Fruit fly (Drosophila melanogaster) whole organism, embryonic: ENCODE results near the gene Scr.
A peak's percentile ranks its signal among the peaks of the same experiment; 100 is the strongest.

Experiments
- ATbp ChIP-seq: fragments of 200-800 bp; sonication (Bioruptor generic); optimal IDR thresholded peaks from 2 replicates; lab custom pipeline; 2017; ENCODE audit warnings: missing biosample characterization, mild to moderate bottlenecking, missing genetic modification characterization, missing genetic modification reagents
- CG10462 ChIP-seq: fragments of 200-800 bp; sonication (Bioruptor generic); optimal IDR thresholded peaks from 2 replicates; lab custom pipeline; 2016; ENCODE audit warnings: missing biosample characterization, missing genetic modification characterization
- CG10959 ChIP-seq: fragments of 200-800 bp; sonication (Bioruptor generic); IDR thresholded peaks from 2 replicates; pipeline ENCODE4 v1.3.6; 2022; ENCODE audit warnings: missing biosample characterization, missing genetic modification characterization
- CG12236 ChIP-seq: fragments of 200-800 bp; sonication (Bioruptor generic); optimal IDR thresholded peaks from 2 replicates; lab custom pipeline; 2016; ENCODE audit warnings: missing biosample characterization, missing genetic modification characterization
- CG14667 ChIP-seq: fragments of 200-800 bp; sonication (Bioruptor generic); IDR thresholded peaks from 2 replicates; pipeline ENCODE4 v1.3.6; 2022; ENCODE audit warnings: missing biosample characterization, missing genetic modification characterization
- CG15601 ChIP-seq: fragments of 200-800 bp; sonication (Bioruptor generic); optimal IDR thresholded peaks from 3 replicates; lab custom pipeline; 2019; ENCODE audit warnings: missing biosample characterization, mild to moderate bottlenecking, missing genetic modification characterization, moderate library complexity
- CG16779 ChIP-seq: fragments of 200-800 bp; sonication (Bioruptor generic); IDR thresholded peaks from 2 replicates; pipeline ENCODE4 v1.3.6; 2022; ENCODE audit warnings: missing biosample characterization, missing genetic modification characterization
- CG16813 ChIP-seq: fragments of 200-800 bp; sonication (Bioruptor generic); IDR thresholded peaks from 3 replicates; pipeline ENCODE4 v1.3.6; 2022; ENCODE audit warnings: missing biosample characterization, missing genetic modification characterization; ENCODE audit not compliant: partially characterized antibody
- CG16863 ChIP-seq: fragments of 200-800 bp; sonication (Bioruptor generic); optimal IDR thresholded peaks from 3 replicates; lab custom pipeline; 2016; ENCODE audit warnings: missing biosample characterization, missing genetic modification characterization
- CG17328 ChIP-seq: fragments of 200-800 bp; sonication (Bioruptor generic); IDR thresholded peaks from 2 replicates; pipeline ENCODE4 v1.3.6; 2022; ENCODE audit warnings: missing biosample characterization, missing genetic modification characterization
- CG18011 ChIP-seq: fragments of 200-800 bp; sonication (Bioruptor generic); optimal IDR thresholded peaks from 2 replicates; lab custom pipeline; 2017; ENCODE audit warnings: missing biosample characterization, missing genetic modification characterization, mild to moderate bottlenecking, moderate library complexity, missing genotype
- CG18262 ChIP-seq: fragments of 200-800 bp; optimal IDR thresholded peaks from 3 replicates; lab custom pipeline; 2019; ENCODE audit warnings: missing biosample characterization, mild to moderate bottlenecking, missing genetic modification characterization, moderate library complexity
- CG18619 ChIP-seq: fragments of 200-800 bp; sonication (Bioruptor generic); optimal IDR thresholded peaks from 3 replicates; lab custom pipeline; 2017; ENCODE audit warnings: missing biosample characterization, mild to moderate bottlenecking, missing genetic modification characterization
- CG34224 ChIP-seq: fragments of 200-800 bp; sonication (Bioruptor generic); IDR thresholded peaks from 3 replicates; pipeline ENCODE4 v1.3.6; 2022; ENCODE audit warnings: missing biosample characterization, missing genetic modification characterization; ENCODE audit not compliant: partially characterized antibody
- CG42726 ChIP-seq: fragments of 200-800 bp; sonication (Bioruptor generic); IDR thresholded peaks from 2 replicates; pipeline ENCODE4 v1.3.6; 2022; ENCODE audit warnings: missing biosample characterization, missing genetic modification characterization; ENCODE audit not compliant: partially characterized antibody
- CG6813 ChIP-seq: fragments of 200-800 bp; sonication (Bioruptor generic); optimal IDR thresholded peaks from 2 replicates; lab custom pipeline; 2017; ENCODE audit warnings: missing biosample characterization, missing genetic modification characterization, mild to moderate bottlenecking, moderate library complexity, missing genetic modification reagents
- CG8388 ChIP-seq: fragments of 200-800 bp; sonication (Bioruptor generic); optimal IDR thresholded peaks from 2 replicates; lab custom pipeline; 2019; ENCODE audit warnings: missing biosample characterization, mild to moderate bottlenecking, missing genetic modification characterization, moderate library complexity
- CG8765 ChIP-seq: fragments of 200-800 bp; sonication (Bioruptor generic); IDR thresholded peaks from 2 replicates; pipeline ENCODE4 v1.3.6; 2022; ENCODE audit warnings: missing biosample characterization, missing genetic modification characterization
- CG9215 ChIP-seq: fragments of 200-800 bp; sonication (Bioruptor generic); IDR thresholded peaks from 2 replicates; pipeline ENCODE4 v1.3.6; 2022; ENCODE audit warnings: missing biosample characterization, missing genetic modification characterization
- CHES-1-like ChIP-seq: fragments of 200-800 bp; sonication (Bioruptor generic); optimal IDR thresholded peaks from 2 replicates; lab custom pipeline; 2016; ENCODE audit warnings: missing biosample characterization, missing genetic modification characterization
- Fer3 ChIP-seq: fragments of 200-800 bp; sonication (Bioruptor generic); optimal IDR thresholded peaks from 2 replicates; lab custom pipeline; 2018; ENCODE audit warnings: missing biosample characterization, mild to moderate bottlenecking, missing genetic modification characterization, moderate library complexity
- H2.0 ChIP-seq: fragments of 200-800 bp; sonication (Bioruptor generic); IDR thresholded peaks from 2 replicates; pipeline ENCODE4 v1.3.6; 2022; ENCODE audit warnings: missing biosample characterization, missing genetic modification characterization
- Hand ChIP-seq: fragments of 200-800 bp; sonication (Bioruptor generic); optimal IDR thresholded peaks from 2 replicates; lab custom pipeline; 2017; ENCODE audit warnings: mild to moderate bottlenecking, missing biosample characterization, missing genetic modification reagents, missing genetic modification characterization
- Lhr ChIP-seq: fragments of 200-800 bp; sonication (Bioruptor generic); optimal IDR thresholded peaks from 3 replicates; lab custom pipeline; 2017; ENCODE audit warnings: mild to moderate bottlenecking, missing biosample characterization, missing genetic modification reagents, missing genetic modification characterization
- Mad ChIP-seq: fragments of 200-800 bp; sonication (Bioruptor generic); optimal IDR thresholded peaks from 2 replicates; lab custom pipeline; 2016; ENCODE audit warnings: missing biosample characterization, missing genetic modification characterization
- Oli ChIP-seq: fragments of 200-800 bp; sonication (Bioruptor generic); optimal IDR thresholded peaks from 2 replicates; lab custom pipeline; 2018; ENCODE audit warnings: missing biosample characterization, mild to moderate bottlenecking, missing genetic modification characterization, moderate library complexity
- Sin3A ChIP-seq: fragments of >200 bp; optimal IDR thresholded peaks from 2 replicates; lab custom pipeline; 2018
- Xbp1 ChIP-seq: fragments of 200-800 bp; sonication (Bioruptor generic); optimal IDR thresholded peaks from 3 replicates; lab custom pipeline; 2016; ENCODE audit warnings: missing biosample characterization, mild to moderate bottlenecking, missing genetic modification characterization
- ab ChIP-seq: fragments of 200-800 bp; sonication (Bioruptor generic); optimal IDR thresholded peaks from 2 replicates; lab custom pipeline; 2016; ENCODE audit warnings: missing biosample characterization, missing genetic modification characterization
- caup ChIP-seq: fragments of 200-800 bp; sonication (Bioruptor generic); optimal IDR thresholded peaks from 3 replicates; lab custom pipeline; 2017; ENCODE audit warnings: missing biosample characterization, mild to moderate bottlenecking, missing genetic modification characterization, moderate library complexity; ENCODE audit not compliant: severe bottlenecking
- dmrt99B ChIP-seq: fragments of 200-800 bp; sonication (Bioruptor generic); optimal IDR thresholded peaks from 2 replicates; lab custom pipeline; 2018; ENCODE audit warnings: missing biosample characterization, mild to moderate bottlenecking, missing genetic modification characterization, moderate library complexity
- gcm ChIP-seq: fragments of 200-800 bp; sonication (Bioruptor generic); optimal IDR thresholded peaks from 2 replicates; lab custom pipeline; 2019; ENCODE audit warnings: missing biosample characterization, mild to moderate bottlenecking, missing genetic modification characterization, moderate library complexity
- gsb ChIP-seq: fragments of 200-800 bp; sonication (Bioruptor generic); IDR thresholded peaks from 2 replicates; pipeline ENCODE4 v1.3.6; 2022; ENCODE audit warnings: missing biosample characterization, missing genetic modification characterization
- kah ChIP-seq: fragments of 200-800 bp; sonication (Bioruptor generic); optimal IDR thresholded peaks from 2 replicates; lab custom pipeline; 2018; ENCODE audit warnings: missing biosample characterization, mild to moderate bottlenecking, missing genetic modification characterization
- kni ChIP-seq: fragments of 200-800 bp; sonication (Bioruptor generic); optimal IDR thresholded peaks from 3 replicates; lab custom pipeline; 2017; ENCODE audit warnings: mild to moderate bottlenecking, missing biosample characterization, missing genetic modification reagents, missing genetic modification characterization
- nmo ChIP-seq: fragments of 200-800 bp; sonication (Bioruptor generic); optimal IDR thresholded peaks from 2 replicates; lab custom pipeline; 2018; ENCODE audit warnings: missing biosample characterization, mild to moderate bottlenecking, missing genetic modification characterization, moderate library complexity
- oc ChIP-seq: fragments of 200-800 bp; sonication (Bioruptor generic); optimal IDR thresholded peaks from 2 replicates; lab custom pipeline; 2018; ENCODE audit warnings: missing biosample characterization, mild to moderate bottlenecking, missing genetic modification characterization, moderate library complexity
- pan ChIP-seq, 4 experiments: fragments of >200 bp in 3 of 4; fragments of 200-800 bp in 1 of 4; sonication (Bioruptor generic) in 1 of 4; optimal IDR thresholded peaks in 3 of 4; IDR thresholded peaks in 1 of 4; 2 replicates each; pipeline versions ENCODE4 v1.3.6 to Lab custom; 2017 to 2022; ENCODE audit warnings: missing biosample characterization in 2 of 4, missing genetic modification characterization in 2 of 4, mixed read lengths in 1 of 4
- pho ChIP-seq: fragments of 200-800 bp; sonication (Bioruptor generic); optimal IDR thresholded peaks from 2 replicates; lab custom pipeline; 2016; ENCODE audit warnings: missing biosample characterization, missing genetic modification characterization
- pita ChIP-seq: fragments of 200-800 bp; sonication (Bioruptor generic); optimal IDR thresholded peaks from 2 replicates; lab custom pipeline; 2017; ENCODE audit warnings: missing biosample characterization, mild to moderate bottlenecking, missing genetic modification characterization
- rib ChIP-seq: fragments of 200-800 bp; sonication (Bioruptor generic); IDR thresholded peaks from 2 replicates; pipeline ENCODE4 v1.3.6; 2022; ENCODE audit warnings: missing biosample characterization, missing genetic modification characterization
- ro ChIP-seq: fragments of 200-800 bp; sonication (Bioruptor generic); IDR thresholded peaks from 2 replicates; pipeline ENCODE4 v1.3.6; 2022; ENCODE audit warnings: missing biosample characterization, missing genetic modification characterization
- shn ChIP-seq: fragments of 200-800 bp; sonication (Bioruptor generic); optimal IDR thresholded peaks from 3 replicates; lab custom pipeline; 2016; ENCODE audit warnings: missing biosample characterization, missing genetic modification characterization
- slou ChIP-seq: fragments of 200-800 bp; sonication (Bioruptor generic); optimal IDR thresholded peaks from 3 replicates; lab custom pipeline; 2016; ENCODE audit warnings: missing biosample characterization, missing genetic modification characterization
- slp2 ChIP-seq: fragments of 200-800 bp; sonication (Bioruptor generic); optimal IDR thresholded peaks from 2 replicates; lab custom pipeline; 2016; ENCODE audit warnings: missing biosample characterization, missing genetic modification characterization
- tin ChIP-seq: fragments of 200-800 bp; sonication (Bioruptor generic); optimal IDR thresholded peaks from 3 replicates; lab custom pipeline; 2016; ENCODE audit warnings: missing biosample characterization, missing genetic modification characterization
- vfl ChIP-seq: fragments of 200-800 bp; sonication (Bioruptor generic); optimal IDR thresholded peaks from 2 replicates; lab custom pipeline; 2016; ENCODE audit warnings: missing biosample characterization, missing genetic modification characterization
- yki ChIP-seq: fragments of >200 bp; optimal IDR thresholded peaks from 3 replicates; lab custom pipeline; 2018
- zen2 ChIP-seq: fragments of 200-800 bp; sonication (Bioruptor generic); IDR thresholded peaks from 3 replicates; pipeline ENCODE4 v1.3.6; 2022; ENCODE audit warnings: missing biosample characterization, missing genetic modification characterization; ENCODE audit not compliant: partially characterized antibody

The Scr gene

DNA sequence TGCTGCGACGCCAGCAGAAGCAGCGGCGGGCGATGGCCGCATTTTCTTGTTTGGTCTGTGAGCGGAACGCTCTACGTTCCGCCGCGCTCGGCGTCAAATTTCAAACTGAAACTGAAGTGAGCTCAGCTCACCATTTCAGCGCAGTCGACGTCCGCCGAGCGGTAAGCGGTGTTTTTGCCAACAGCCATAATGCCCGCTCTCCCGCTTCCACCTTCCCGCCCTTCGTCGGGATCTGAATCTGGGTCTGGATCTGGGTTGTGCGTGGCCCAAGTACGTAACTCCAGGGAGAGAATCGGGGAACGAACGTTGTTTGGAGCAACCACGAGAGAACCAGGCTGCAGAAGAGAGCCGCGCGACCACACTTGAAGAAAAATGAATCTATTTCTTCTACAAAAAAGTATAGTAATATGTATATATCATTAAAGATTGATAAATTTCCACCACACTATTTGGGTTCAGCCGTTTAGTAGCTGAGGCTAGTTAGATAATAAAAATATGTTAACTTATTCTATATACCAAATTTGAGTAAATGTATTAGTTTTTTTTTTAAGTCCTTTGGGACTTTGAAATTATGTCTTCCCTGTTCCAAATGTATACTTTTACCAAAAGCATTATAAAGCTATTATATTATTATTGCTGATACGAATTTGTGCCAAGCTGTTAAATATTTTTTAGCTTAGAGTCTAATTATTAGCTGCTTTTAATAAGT is 33.4 kb downstream of the Scr start (continued):
- no peak for TF ChIP-seq kah (GFP tag; lab: Kevin White, UChicago)
- TF ChIP-seq pan (optimal IDR thresholded peaks at IDR 0.05; lab: Kevin White, UChicago) = no peak
- TF ChIP-seq pan (GFP tag; optimal IDR thresholded peaks at IDR 0.05 in 1 of 2, IDR thresholded peaks at IDR 0.05 in 1 of 2) = peak in 1 of 2 experiments; percentile 5
- no peak for TF ChIP-seq CG8388 (GFP tag; lab: Kevin White, UChicago)
- no peak for TF ChIP-seq CG12236 (GFP tag; lab: Kevin White, UChicago)
- TF ChIP-seq CG17328 (GFP tag; lab: Robert Waterston, UW) = no peak
- no peak for TF ChIP-seq rib (GFP tag; lab: Robert Waterston, UW)
- peak; percentile 31 for TF ChIP-seq CG15601 (tag; lab: Kevin White, UChicago)
- no peak for TF ChIP-seq slp2 (GFP tag; lab: Kevin White, UChicago)
- no peak for TF ChIP-seq Sin3A (lab: Kevin White, UChicago)
- peak; percentile 18 for TF ChIP-seq dmrt99B (tag; lab: Kevin White, UChicago)
- TF ChIP-seq pho = no peak
- no peak for TF ChIP-seq pita (GFP tag; lab: Kevin White, UChicago)
- no peak for TF ChIP-seq ATbp (GFP tag; lab: Kevin White, UChicago)
- no peak for TF ChIP-seq Fer3 (tag; lab: Kevin White, UChicago)
- no peak for TF ChIP-seq CG16863
- TF ChIP-seq CG10462 = no peak
- TF ChIP-seq CG42726 (GFP tag; lab: Robert Waterston, UW) = no peak
- TF ChIP-seq CHES-1-like (GFP tag; lab: Kevin White, UChicago) = no peak
- no peak for TF ChIP-seq caup (GFP tag; lab: Kevin White, UChicago)
- no peak for TF ChIP-seq tin (GFP tag; lab: Kevin White, UChicago)
- TF ChIP-seq gcm = no peak
- TF ChIP-seq kni = peak; percentile 59
- TF ChIP-seq CG6813 (GFP tag; lab: Kevin White, UChicago) = peak; percentile 0
- TF ChIP-seq Oli (tag; lab: Kevin White, UChicago) = peak; percentile 22
- TF ChIP-seq yki (lab: Kevin White, UChicago) = no peak
- no peak for TF ChIP-seq shn
- peak; percentile 8; the same call in 1 of the 3 replicates for TF ChIP-seq CG16813 (GFP tag; lab: Robert Waterston, UW)
- TF ChIP-seq Hand = no peak
- no peak for TF ChIP-seq Lhr
- peak; percentile 36; the same call in 1 of the 3 replicates for TF ChIP-seq zen2
- TF ChIP-seq oc = no peak
- no peak for TF ChIP-seq ro (GFP tag; lab: Robert Waterston, UW)
- peak; percentile 17 for TF ChIP-seq nmo (GFP tag; lab: Kevin White, UChicago)
- TF ChIP-seq CG18619 (GFP tag; lab: Kevin White, UChicago) = peak; percentile 6
- no peak for TF ChIP-seq ab
- no peak for TF ChIP-seq slou (GFP tag; lab: Kevin White, UChicago)
- TF ChIP-seq H2.0 (GFP tag; lab: Robert Waterston, UW) = no peak
- no peak for TF ChIP-seq CG34224
- no peak for TF ChIP-seq Mad (GFP tag; lab: Kevin White, UChicago)
- TF ChIP-seq vfl (GFP tag; lab: Kevin White, UChicago) = no peak
- no peak for TF ChIP-seq CG9215 (GFP tag; lab: Robert Waterston, UW)
- TF ChIP-seq CG16779 (GFP tag; lab: Robert Waterston, UW) = peak; percentile 91
- no peak for TF ChIP-seq CG8765 (GFP tag; lab: Robert Waterston, UW)
- TF ChIP-seq CG10959 (GFP tag; lab: Robert Waterston, UW) = no peak
- TF ChIP-seq gsb (GFP tag; lab: Robert Waterston, UW) = no peak
- no peak for TF ChIP-seq CG18011
- TF ChIP-seq CG18262 (tag; lab: Kevin White, UChicago) = peak; percentile 62
- peak; percentile 15 for TF ChIP-seq Xbp1
- TF ChIP-seq CG14667 (GFP tag; lab: Robert Waterston, UW) = no peak
